Worm (Caenorhabditis elegans) whole organism, early embryonic: ENCODE results near the gene K11D12.13.

Experiments used
- B0310.2 ChIP-seq: sonication (generic microtip); optimal IDR thresholded peaks from 2 replicates; lab custom pipeline; 2016; ENCODE audit warnings: mild to moderate bottlenecking, missing genetic modification characterization, missing compliant biosample characterization
- F13C5.2 ChIP-seq: sonication (generic microtip); optimal IDR thresholded peaks from 2 replicates; lab custom pipeline; 2017; ENCODE audit warnings: mild to moderate bottlenecking, missing genetic modification characterization, inconsistent platforms, missing compliant biosample characterization
- aly-1 ChIP-seq: sonication (generic microtip); optimal IDR thresholded peaks from 2 replicates; lab custom pipeline; 2016; ENCODE audit warnings: missing genetic modification characterization, missing compliant biosample characterization
- ceh-13 ChIP-seq: fragments of 200-800 bp; sonication (Bioruptor generic); optimal IDR thresholded peaks from 2 replicates; lab custom pipeline; 2018; ENCODE audit warnings: mild to moderate bottlenecking, missing genetic modification characterization, missing compliant biosample characterization
- ceh-36 ChIP-seq: sonication (generic microtip); optimal IDR thresholded peaks from 2 replicates; lab custom pipeline; 2016; ENCODE audit warnings: missing genetic modification characterization, inconsistent platforms, missing compliant biosample characterization
- ets-7 ChIP-seq: sonication (generic microtip); optimal IDR thresholded peaks from 2 replicates; lab custom pipeline; 2016; ENCODE audit warnings: missing genotype, missing genetic modification characterization, missing compliant biosample characterization
- flt-1 ChIP-seq: fragments of 200-800 bp; sonication (Bioruptor generic); IDR thresholded peaks from 2 replicates; pipeline ENCODE4 v1.3.6; 2022; ENCODE audit warnings: missing genetic modification characterization, missing compliant biosample characterization
- hmbx-1 ChIP-seq: sonication (generic microtip); optimal IDR thresholded peaks from 2 replicates; lab custom pipeline; 2016; ENCODE audit warnings: mild to moderate bottlenecking, missing genetic modification characterization, missing compliant biosample characterization
- hmg-4 ChIP-seq: fragments of 200-800 bp; sonication (Bioruptor generic); optimal IDR thresholded peaks from 2 replicates; lab custom pipeline; 2018; ENCODE audit warnings: mild to moderate bottlenecking, missing genetic modification characterization, missing compliant biosample characterization
- hnd-1 ChIP-seq: sonication (generic microtip); optimal IDR thresholded peaks from 2 replicates; lab custom pipeline; 2016; ENCODE audit warnings: missing genetic modification characterization, missing compliant biosample characterization
- pes-1 ChIP-seq: fragments of 200-800 bp; sonication (Bioruptor generic); IDR thresholded peaks from 2 replicates; pipeline ENCODE4 v1.3.6; 2022; ENCODE audit warnings: missing genetic modification reagents, missing genetic modification characterization, missing compliant biosample characterization
- scrt-1 ChIP-seq: fragments of 200-800 bp; sonication (Bioruptor generic); IDR thresholded peaks from 2 replicates; pipeline ENCODE4 v1.3.6; 2022; ENCODE audit warnings: missing genetic modification characterization, missing compliant biosample characterization
- sea-1 ChIP-seq: fragments of 200-800 bp; sonication (Bioruptor generic); conservative IDR thresholded peaks from 2 replicates; pipeline ENCODE4 v1.3.6; 2022; ENCODE audit warnings: missing genetic modification characterization, missing compliant biosample characterization
- tbx-11 ChIP-seq: fragments of 200-800 bp; sonication (Bioruptor generic); IDR thresholded peaks from 2 replicates; pipeline ENCODE4 v1.3.6; 2022; ENCODE audit warnings: missing genetic modification characterization, missing compliant biosample characterization
- tbx-37 ChIP-seq: fragments of 200-800 bp; sonication (Bioruptor generic); conservative IDR thresholded peaks from 2 replicates; pipeline ENCODE4 v1.3.6; 2022; ENCODE audit warnings: missing genetic modification reagents, missing genetic modification characterization, missing compliant biosample characterization
- tra-4 ChIP-seq: sonication (generic microtip); optimal IDR thresholded peaks from 2 replicates; lab custom pipeline; 2017; ENCODE audit warnings: missing genetic modification characterization, missing compliant biosample characterization

The K11D12.13 gene

DNA sequence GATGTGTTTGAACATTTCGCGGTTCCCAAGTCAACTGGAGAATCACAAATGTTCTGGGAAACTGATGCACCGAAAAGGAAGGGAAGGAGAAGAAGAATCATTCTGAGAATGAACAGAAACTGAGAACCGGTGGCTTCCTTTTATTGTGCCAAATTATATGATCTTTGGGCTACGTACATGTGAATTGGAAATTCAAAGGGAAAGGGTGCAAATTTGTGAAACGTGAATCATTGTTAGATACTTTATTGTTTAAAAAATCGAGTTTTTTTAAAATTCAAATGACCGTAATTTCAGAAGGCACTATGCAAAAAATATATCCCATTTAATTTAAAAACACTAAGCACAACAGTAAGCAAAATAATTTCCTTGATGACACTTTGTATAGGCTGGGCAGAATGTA, 1.9 kb downstream of the K11D12.13 start, which contains the start of gene K11D12.6:
TSS of gene K11D12.6 (minus strand) at position 101 of the 400 bp plus-strand sequence.
- TF ChIP-seq tra-4 (tag; lab: Kevin White, UChicago) = no peak
- no peak for TF ChIP-seq pes-1
- TF ChIP-seq hnd-1 (tag; lab: Kevin White, UChicago) = no peak
- TF ChIP-seq ceh-36 (tag; lab: Kevin White, UChicago) = no peak
- TF ChIP-seq B0310.2 = no peak
- no peak for TF ChIP-seq tbx-11 (GFP tag; lab: Robert Waterston, UW)
- TF ChIP-seq aly-1 = no peak
- no peak for TF ChIP-seq sea-1 (GFP tag; lab: Robert Waterston, UW)
- TF ChIP-seq ceh-13 (GFP tag; lab: Kevin White, UChicago) = no peak
- no peak for TF ChIP-seq F13C5.2 (tag; lab: Kevin White, UChicago)
- no peak for TF ChIP-seq hmbx-1
- no peak for TF ChIP-seq hmg-4 (GFP tag; lab: Kevin White, UChicago)
- no peak for TF ChIP-seq scrt-1 (GFP tag; lab: Robert Waterston, UW)

DNA sequence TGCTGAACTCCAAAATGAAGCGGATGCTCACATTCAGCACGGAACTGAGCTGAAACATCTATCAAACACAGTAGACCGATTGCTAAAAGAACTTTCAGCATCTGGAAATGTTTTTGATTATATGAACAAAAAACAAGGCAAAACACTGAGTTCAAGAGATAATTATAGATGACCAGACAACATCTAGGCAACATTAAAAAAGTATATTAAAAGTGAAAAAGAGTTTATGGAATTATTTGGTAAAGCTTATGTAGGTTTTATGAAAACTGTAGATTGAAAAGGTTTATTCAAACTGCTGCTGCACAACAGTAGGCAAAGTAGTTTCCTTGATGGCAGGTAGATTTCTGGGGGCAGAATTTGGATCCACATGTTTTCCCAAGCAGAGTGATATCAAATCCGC, 3.2 kb downstream of the K11D12.13 start, which contains the start of gene K11D12.7:
TSS of gene K11D12.7 (minus strand) at position 101 of the 400 bp plus-strand sequence.
- TF ChIP-seq hnd-1 (tag; lab: Kevin White, UChicago) = no peak
- TF ChIP-seq ceh-13 (GFP tag; lab: Kevin White, UChicago) = no peak
- TF ChIP-seq hmg-4 (GFP tag; lab: Kevin White, UChicago) = no peak
- no peak for TF ChIP-seq flt-1 (GFP tag; lab: Robert Waterston, UW)
- TF ChIP-seq aly-1 = no peak
- TF ChIP-seq B0310.2 = no peak
- no peak for TF ChIP-seq hmbx-1
- TF ChIP-seq scrt-1 (GFP tag; lab: Robert Waterston, UW) = no peak
- TF ChIP-seq tbx-37 (GFP tag; lab: Robert Waterston, UW) = no peak
- no peak for TF ChIP-seq tbx-11 (GFP tag; lab: Robert Waterston, UW)
- TF ChIP-seq F13C5.2 (tag; lab: Kevin White, UChicago) = no peak
- TF ChIP-seq sea-1 (GFP tag; lab: Robert Waterston, UW) = no peak
- TF ChIP-seq ets-7 = no peak
- TF ChIP-seq tra-4 (tag; lab: Kevin White, UChicago) = no peak
- no peak for TF ChIP-seq ceh-36 (tag; lab: Kevin White, UChicago)

DNA sequence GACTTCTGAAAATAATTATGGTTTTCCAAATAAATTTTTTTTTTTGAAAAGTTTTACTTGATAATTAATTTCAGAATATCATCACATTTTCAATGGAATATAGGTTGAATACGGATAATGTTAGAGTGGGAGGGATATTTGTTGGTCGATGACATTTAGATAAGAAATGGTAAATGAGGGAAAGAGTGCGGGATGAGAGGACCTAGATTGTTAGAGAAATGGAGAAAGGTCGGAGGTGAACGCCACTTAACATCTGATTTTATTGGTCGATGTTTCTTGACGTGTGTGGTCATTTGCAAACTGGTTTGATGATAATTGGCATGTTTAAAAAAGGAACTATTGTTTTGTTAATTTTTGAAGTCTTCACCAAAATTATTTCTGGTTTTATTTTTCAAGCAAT, 5.2 kb downstream of the K11D12.13 start:
- TF ChIP-seq scrt-1 (GFP tag; lab: Robert Waterston, UW) (no peak), ceh-36 (tag; lab: Kevin White, UChicago) (no peak), B0310.2 (no peak), hnd-1 (tag; lab: Kevin White, UChicago) (no peak), pes-1 (no peak), tbx-37 (GFP tag; lab: Robert Waterston, UW) (no peak), hmg-4 (GFP tag; lab: Kevin White, UChicago) (no peak), flt-1 (GFP tag; lab: Robert Waterston, UW) (no peak), F13C5.2 (tag; lab: Kevin White, UChicago) (no peak), aly-1 (no peak), sea-1 (GFP tag; lab: Robert Waterston, UW) (no peak)

DNA sequence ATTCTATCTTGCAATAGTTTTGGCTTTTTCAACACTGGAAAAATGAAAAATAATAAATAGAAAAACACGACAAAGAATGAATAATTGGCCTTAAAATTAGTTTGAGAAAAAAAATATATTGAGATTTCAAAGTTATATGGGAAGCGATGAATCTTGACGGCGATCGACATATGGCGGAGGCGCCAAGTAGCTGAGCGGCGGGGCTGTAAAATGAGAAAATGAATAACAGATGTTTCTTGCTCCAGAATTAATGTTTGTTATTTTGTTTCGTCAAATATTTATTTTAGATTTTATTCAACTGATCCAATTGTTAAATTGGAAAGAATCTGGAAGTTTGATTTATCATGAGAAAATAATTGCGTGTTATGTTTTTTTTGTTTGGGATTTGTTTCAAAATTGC, 6.4 kb downstream of the K11D12.13 start, which contains the start of gene K11D12.11:
TSS of gene K11D12.11 (minus strand) at position 42 of the 400 bp plus-strand sequence.
- TF ChIP-seq F13C5.2 (tag; lab: Kevin White, UChicago) = no peak
- no peak for TF ChIP-seq flt-1 (GFP tag; lab: Robert Waterston, UW)
- TF ChIP-seq hmbx-1 = no peak
- TF ChIP-seq ceh-13 (GFP tag; lab: Kevin White, UChicago) = no peak
- TF ChIP-seq tbx-37 (GFP tag; lab: Robert Waterston, UW) = no peak

DNA sequence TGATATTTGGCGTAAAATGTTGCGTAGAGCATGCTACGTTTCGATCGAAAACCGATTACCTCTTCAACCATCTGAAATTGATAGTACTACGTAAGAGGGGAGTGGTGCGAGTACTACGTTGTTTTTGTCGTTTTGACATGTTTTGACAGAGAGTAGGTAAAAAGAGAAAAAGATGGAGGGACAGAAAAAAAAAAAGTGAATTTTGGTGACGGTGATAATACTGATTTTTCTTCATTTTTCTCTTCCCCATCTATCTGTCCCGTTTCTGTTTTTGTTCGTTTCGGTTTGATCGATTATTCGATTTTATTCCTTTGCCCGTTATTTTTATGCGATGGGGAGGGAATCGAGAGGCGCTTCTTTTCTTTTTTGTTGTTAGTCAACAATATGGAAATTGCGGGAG, 7.7 kb downstream of the K11D12.13 start, which contains the start of gene K11D12.8:
TSS of gene K11D12.8 (minus strand) at position 77 of the 400 bp plus-strand sequence.
- TF ChIP-seq B0310.2 (no peak), tbx-37 (GFP tag; lab: Robert Waterston, UW) (no peak), ceh-13 (GFP tag; lab: Kevin White, UChicago) (no peak), F13C5.2 (tag; lab: Kevin White, UChicago) (no peak), tbx-11 (GFP tag; lab: Robert Waterston, UW) (no peak)

DNA sequence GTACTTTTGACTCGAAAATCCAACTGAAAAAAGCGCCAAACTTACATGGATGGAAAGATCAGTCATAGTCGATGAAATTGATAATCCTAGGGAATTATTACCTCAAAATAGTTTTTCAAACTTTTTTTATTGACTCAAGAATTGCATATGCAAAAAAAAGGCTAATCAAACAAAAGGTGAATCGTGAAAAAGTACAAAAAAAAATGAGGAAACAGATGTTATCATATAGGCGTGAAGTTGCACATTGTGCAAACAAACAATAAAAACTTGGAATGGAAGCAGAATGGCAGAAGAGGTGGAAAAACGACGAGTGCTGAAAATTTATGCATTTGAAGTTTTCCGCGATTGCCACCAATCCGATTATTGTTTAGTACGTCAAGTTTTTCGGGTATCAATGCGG, 12.9 kb downstream of the K11D12.13 start, which contains the start of gene exc-14:
TSS of gene exc-14 (minus strand) at position 101 of the 400 bp plus-strand sequence.
- TF ChIP-seq ets-7 (no peak), tbx-37 (GFP tag; lab: Robert Waterston, UW) (no peak)

DNA sequence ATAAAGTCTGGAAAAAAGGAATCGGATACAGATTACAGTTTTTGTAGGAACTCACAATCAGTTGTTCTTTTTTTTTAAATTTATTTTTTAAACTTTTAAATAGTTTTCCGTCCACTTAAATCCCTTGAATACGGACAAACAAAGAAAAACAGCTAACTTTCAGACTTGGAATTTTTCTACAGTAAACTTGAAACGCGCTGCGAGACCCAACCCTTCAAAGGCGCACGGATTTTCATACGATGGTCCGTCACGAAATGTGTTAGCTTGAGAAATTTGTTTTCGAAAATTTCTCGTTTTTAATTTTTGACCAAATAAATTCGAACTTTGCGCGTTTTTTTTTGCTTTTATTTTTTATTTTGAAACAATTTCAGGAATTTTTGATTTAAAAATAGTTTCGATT, 13.4 kb downstream of the K11D12.13 start:
- no peak for TF ChIP-seq ets-7
- TF ChIP-seq hnd-1 (tag; lab: Kevin White, UChicago) = no peak
- no peak for TF ChIP-seq pes-1
- TF ChIP-seq hmg-4 (GFP tag; lab: Kevin White, UChicago) = no peak
- no peak for TF ChIP-seq ceh-13 (GFP tag; lab: Kevin White, UChicago)
- no peak for TF ChIP-seq tbx-37 (GFP tag; lab: Robert Waterston, UW)
- no peak for TF ChIP-seq aly-1
- TF ChIP-seq F13C5.2 (tag; lab: Kevin White, UChicago) = no peak
- TF ChIP-seq ceh-36 (tag; lab: Kevin White, UChicago) = no peak
- TF ChIP-seq tra-4 (tag; lab: Kevin White, UChicago) = no peak
- no peak for TF ChIP-seq scrt-1 (GFP tag; lab: Robert Waterston, UW)

DNA sequence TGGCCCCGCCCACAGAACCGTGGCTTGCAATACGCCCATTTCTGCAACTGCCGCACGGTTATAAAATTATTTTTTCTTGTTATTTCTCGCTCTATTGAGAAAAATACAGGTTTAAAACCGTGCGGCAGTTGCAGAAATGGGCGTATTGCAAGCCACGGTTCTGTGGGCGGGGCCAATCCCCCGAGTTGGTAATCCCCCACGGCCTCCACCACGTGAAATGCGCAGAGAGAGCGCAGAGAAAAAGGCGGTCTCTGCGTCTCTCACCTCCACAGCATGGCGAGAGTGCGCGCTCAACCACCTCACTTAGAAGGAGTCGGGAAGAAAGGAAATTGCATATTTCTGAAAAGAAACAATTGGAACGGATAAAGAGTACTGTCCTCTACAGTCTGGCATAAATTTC, 14.0 kb downstream of the K11D12.13 start:
- TF ChIP-seq sea-1 (GFP tag; lab: Robert Waterston, UW) (peak; percentile 69; the same call in 1 of the 2 replicates), pes-1 (peak; percentile 42; the same call in 1 of the 2 replicates), scrt-1 (GFP tag; lab: Robert Waterston, UW) (peak; percentile 88)
